Worm (Caenorhabditis elegans) whole organism, L3 larva: Measurements from ENCODE around the gene C27A2.8.

Experiments used
- ZK546.5 ChIP-seq: sonication (generic microtip); optimal IDR thresholded peaks from 2 replicates; lab custom pipeline; 2017; ENCODE audit warnings: missing biosample characterization, missing genetic modification characterization
- aly-2 ChIP-seq: fragments of 150-350 bp; optimal IDR thresholded peaks from 2 replicates; lab custom pipeline; 2014; ENCODE audit warnings: missing biosample characterization, missing genetic modification characterization
- ama-1 ChIP-seq: fragments of 150-350 bp; optimal IDR thresholded peaks from 2 replicates; lab custom pipeline; 2018
- ceh-28 ChIP-seq: fragments of 150-350 bp; optimal IDR thresholded peaks from 2 replicates; lab custom pipeline; 2014; ENCODE audit warnings: missing biosample characterization, missing genetic modification reagents, missing genetic modification characterization
- ceh-82 ChIP-seq: fragments of 150-350 bp; optimal IDR thresholded peaks from 2 replicates; lab custom pipeline; 2014; ENCODE audit warnings: missing biosample characterization, missing genetic modification characterization
- ceh-9 ChIP-seq: sonication (generic microtip); optimal IDR thresholded peaks from 2 replicates; lab custom pipeline; 2018; ENCODE audit warnings: missing biosample characterization, missing genetic modification characterization
- daf-12 ChIP-seq: fragments of 150-350 bp; optimal IDR thresholded peaks from 2 replicates; lab custom pipeline; 2014; ENCODE audit warnings: missing biosample characterization, missing genetic modification reagents, missing genetic modification characterization
- egl-5 ChIP-seq: fragments of 150-350 bp; optimal IDR thresholded peaks from 2 replicates; lab custom pipeline; 2017; ENCODE audit warnings: missing biosample characterization, missing genetic modification reagents, missing genetic modification characterization, inconsistent platforms
- elt-2 ChIP-seq: sonication (generic microtip); optimal IDR thresholded peaks from 2 replicates; lab custom pipeline; 2016; ENCODE audit warnings: missing genetic modification reagents, mild to moderate bottlenecking, missing genetic modification characterization, missing compliant biosample characterization
- fos-1 ChIP-seq: fragments of 150-350 bp; optimal IDR thresholded peaks from 2 replicates; lab custom pipeline; 2014; ENCODE audit warnings: missing biosample characterization, missing genetic modification characterization
- jun-1 ChIP-seq: fragments of 150-350 bp; optimal IDR thresholded peaks from 2 replicates; lab custom pipeline; 2014; ENCODE audit warnings: missing biosample characterization, missing genetic modification reagents, missing genetic modification characterization
- lin-15B ChIP-seq: fragments of 150-350 bp; optimal IDR thresholded peaks from 2 replicates; lab custom pipeline; 2014; ENCODE audit warnings: missing biosample characterization, missing genetic modification characterization
- lin-39 ChIP-seq: fragments of 150-350 bp; optimal IDR thresholded peaks from 2 replicates; lab custom pipeline; 2018; ENCODE audit warnings: missing biosample characterization, missing genetic modification reagents, missing genetic modification characterization
- lsy-12 ChIP-seq: sonication (generic microtip); optimal IDR thresholded peaks from 2 replicates; lab custom pipeline; 2016; ENCODE audit warnings: mild to moderate bottlenecking, missing genetic modification characterization, missing compliant biosample characterization
- mdl-1 ChIP-seq: fragments of 150-350 bp; optimal IDR thresholded peaks from 2 replicates; lab custom pipeline; 2014; ENCODE audit warnings: missing biosample characterization, missing genetic modification characterization
- mml-1 ChIP-seq: fragments of 150-350 bp; sonication (generic microtip); optimal IDR thresholded peaks from 3 replicates; lab custom pipeline; 2014; ENCODE audit warnings: missing biosample characterization, missing genetic modification characterization
- nfya-1 ChIP-seq: sonication (generic microtip); optimal IDR thresholded peaks from 2 replicates; lab custom pipeline; 2017; ENCODE audit warnings: missing genetic modification characterization, mild to moderate bottlenecking, missing compliant biosample characterization, antibody characterized with exemption, moderate library complexity; ENCODE audit not compliant: insufficient read depth
- nhr-11 ChIP-seq: fragments of 150-350 bp; optimal IDR thresholded peaks from 2 replicates; lab custom pipeline; 2014; ENCODE audit warnings: missing biosample characterization, missing genetic modification characterization
- nhr-12 ChIP-seq: fragments of 150-350 bp; optimal IDR thresholded peaks from 2 replicates; lab custom pipeline; 2014; ENCODE audit warnings: missing biosample characterization, missing genetic modification characterization
- nhr-23 ChIP-seq: fragments of 150-350 bp; optimal IDR thresholded peaks from 2 replicates; lab custom pipeline; 2014; ENCODE audit warnings: missing biosample characterization, missing genetic modification reagents, missing genetic modification characterization
- nhr-28 ChIP-seq: fragments of 150-350 bp; optimal IDR thresholded peaks from 2 replicates; lab custom pipeline; 2014; ENCODE audit warnings: missing biosample characterization, missing genetic modification characterization
- nhr-43 ChIP-seq: sonication (generic microtip); optimal IDR thresholded peaks from 2 replicates; lab custom pipeline; 2016; ENCODE audit warnings: mild to moderate bottlenecking, missing genetic modification characterization, missing compliant biosample characterization; ENCODE audit not compliant: poor library complexity, severe bottlenecking
- nhr-67 ChIP-seq: fragments of 150-350 bp; optimal IDR thresholded peaks from 2 replicates; lab custom pipeline; 2014; ENCODE audit warnings: missing biosample characterization, missing genetic modification characterization
- nhr-77 ChIP-seq: fragments of 150-350 bp; optimal IDR thresholded peaks from 2 replicates; lab custom pipeline; 2014; ENCODE audit warnings: missing biosample characterization, missing genetic modification characterization
- pha-4 ChIP-seq: fragments of 150-350 bp; optimal IDR thresholded peaks from 2 replicates; lab custom pipeline; 2014; ENCODE audit warnings: missing biosample characterization, missing genetic modification reagents, missing genetic modification characterization
- pqm-1 ChIP-seq: fragments of 150-350 bp; optimal IDR thresholded peaks from 2 replicates; lab custom pipeline; 2017; ENCODE audit warnings: missing biosample characterization, missing genetic modification characterization, inconsistent platforms
- sea-2 ChIP-seq: fragments of 150-350 bp; sonication (generic microtip); optimal IDR thresholded peaks from 4 replicates; lab custom pipeline; 2014; ENCODE audit warnings: missing biosample characterization, missing genetic modification reagents, missing genetic modification characterization
- skn-1 ChIP-seq: fragments of 150-350 bp; optimal IDR thresholded peaks from 2 replicates; lab custom pipeline; 2014; ENCODE audit warnings: missing biosample characterization, missing genetic modification characterization
- tbx-2 ChIP-seq: sonication (generic microtip); optimal IDR thresholded peaks from 2 replicates; lab custom pipeline; 2016; ENCODE audit warnings: mild to moderate bottlenecking, missing genetic modification characterization, missing compliant biosample characterization
- unc-39 ChIP-seq: sonication (generic microtip); optimal IDR thresholded peaks from 4 replicates; lab custom pipeline; 2017; ENCODE audit warnings: missing biosample characterization, missing genetic modification characterization
- unc-62 ChIP-seq: fragments of 150-350 bp; sonication (generic microtip); optimal IDR thresholded peaks from 4 replicates; lab custom pipeline; 2014; ENCODE audit warnings: missing biosample characterization, missing genetic modification reagents, missing genetic modification characterization
- zag-1 ChIP-seq: fragments of 150-350 bp; optimal IDR thresholded peaks from 2 replicates; lab custom pipeline; 2014; ENCODE audit warnings: missing biosample characterization, missing genetic modification characterization
- ztf-11 ChIP-seq: fragments of 150-350 bp; optimal IDR thresholded peaks from 2 replicates; lab custom pipeline; 2014; ENCODE audit warnings: missing biosample characterization, missing genetic modification characterization
- ztf-4 ChIP-seq: fragments of 150-350 bp; optimal IDR thresholded peaks from 2 replicates; lab custom pipeline; 2014; ENCODE audit warnings: missing biosample characterization, missing genetic modification characterization

The C27A2.8 gene

DNA sequence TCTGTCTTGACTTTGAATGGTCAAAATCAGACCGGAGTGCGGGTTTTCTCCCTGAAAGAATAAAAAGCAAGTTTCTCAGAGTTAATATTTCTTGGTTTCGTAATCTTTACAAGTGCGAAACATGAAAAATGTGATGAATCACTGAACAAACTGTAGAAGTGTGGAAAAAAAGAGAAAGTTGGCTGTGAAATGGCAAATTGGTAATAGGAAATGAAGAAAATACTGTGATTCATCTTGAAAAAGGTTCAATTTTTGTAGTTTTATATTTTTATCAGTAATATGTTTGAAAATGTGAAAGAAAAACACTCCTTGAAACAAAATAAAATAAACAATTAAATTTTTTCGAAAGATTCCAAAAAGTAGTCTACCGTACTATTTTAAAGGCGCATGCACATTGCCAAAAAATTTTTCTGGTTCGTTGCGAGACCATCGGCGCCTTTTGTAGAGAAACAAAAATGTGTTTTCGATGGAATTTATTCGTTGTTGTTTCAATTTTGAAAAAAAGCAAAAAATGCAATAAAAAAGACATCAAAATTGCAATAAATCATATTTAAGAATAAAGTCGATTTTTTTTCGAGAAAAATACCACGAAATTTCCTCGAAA lies 23.9 kb upstream of the C27A2.8 start, which contains the start of gene pld-1:
TSS of gene pld-1 (minus strand) at position 51 of the 604 bp plus-strand sequence.
- TF ChIP-seq egl-5 (tag; lab: Kevin White, UChicago) (no peak), mdl-1 (no peak), lin-39 (tag; lab: Kevin White, UChicago) (no peak), skn-1 (tag; lab: Kevin White, UChicago) (no peak), ZK546.5 (tag; lab: Kevin White, UChicago) (no peak)

DNA sequence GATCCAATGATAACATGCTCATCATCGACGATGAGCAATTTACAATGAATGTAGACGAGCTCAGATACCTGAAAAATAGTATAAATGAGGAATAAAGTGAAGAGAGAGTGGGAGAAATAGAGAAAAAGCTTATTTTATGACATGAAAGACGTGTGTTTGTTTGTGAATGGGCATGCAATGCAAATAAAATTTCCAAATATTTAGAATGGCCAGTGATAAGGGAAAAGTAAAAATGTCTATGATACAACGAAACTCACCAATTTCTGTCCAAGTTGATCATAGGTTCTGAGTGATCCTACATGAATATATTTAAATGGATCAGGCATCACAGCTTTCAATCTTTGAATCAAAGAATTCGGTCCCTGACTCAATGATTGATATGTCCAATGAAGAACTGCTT lies 18.3 kb upstream of the C27A2.8 start:
- no peak for TF ChIP-seq nhr-12 (tag; lab: Kevin White, UChicago)
- TF ChIP-seq aly-2 (tag; lab: Kevin White, UChicago), result no peak
- TF ChIP-seq sea-2, result no peak
- TF ChIP-seq ztf-4, result no peak
- TF ChIP-seq fos-1 (tag; lab: Kevin White, UChicago), result no peak
- TF ChIP-seq nhr-23 (tag; lab: Kevin White, UChicago), result no peak
- no peak for TF ChIP-seq ztf-11
- peak; percentile 52 for TF ChIP-seq pha-4 (tag; lab: Kevin White, UChicago)
- TF ChIP-seq nhr-43 (tag; lab: Kevin White, UChicago), result no peak
- TF ChIP-seq ceh-9 (tag; lab: Kevin White, UChicago), result no peak
- TF ChIP-seq elt-2 (tag; lab: Kevin White, UChicago), result peak; percentile 88
- no peak for TF ChIP-seq ceh-82 (tag; lab: Kevin White, UChicago)
- TF ChIP-seq egl-5 (tag; lab: Kevin White, UChicago), result no peak
- TF ChIP-seq nfya-1 (tag; lab: Kevin White, UChicago), result no peak
- TF ChIP-seq mml-1 (tag; lab: Kevin White, UChicago), result no peak
- no peak for TF ChIP-seq zag-1 (tag; lab: Kevin White, UChicago)
- TF ChIP-seq jun-1 (tag; lab: Kevin White, UChicago), result no peak
- TF ChIP-seq ceh-28 (tag; lab: Kevin White, UChicago), result no peak
- no peak for TF ChIP-seq tbx-2 (tag; lab: Kevin White, UChicago)
- TF ChIP-seq lin-15B, result no peak
- no peak for TF ChIP-seq unc-62
- TF ChIP-seq pqm-1 (tag; lab: Kevin White, UChicago), result peak; percentile 13
- no peak for TF ChIP-seq daf-12 (tag; lab: Kevin White, UChicago)

DNA sequence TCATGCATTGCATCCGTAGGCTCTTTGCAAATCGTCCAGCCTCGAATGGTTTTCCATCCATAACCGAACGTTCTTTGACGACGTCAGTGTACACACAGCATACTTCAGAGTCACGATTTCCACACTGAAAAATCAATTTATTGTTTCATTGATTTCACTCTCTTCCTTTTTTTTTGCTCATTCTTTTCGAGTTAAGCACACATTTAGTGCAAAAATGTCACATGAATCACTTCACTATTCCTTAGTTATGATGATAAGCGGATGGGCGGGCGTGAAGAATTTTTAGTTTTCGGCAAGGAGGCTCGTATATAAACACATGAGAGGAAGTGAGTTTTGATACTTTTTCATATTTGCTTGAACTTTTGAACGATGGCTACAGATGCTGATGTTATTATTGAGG lies 17.6 kb upstream of the C27A2.8 start, which contains the start of gene txt-9:
TSS of gene txt-9 (plus strand) at position 336 of the 400 bp plus-strand sequence.
- TF ChIP-seq ceh-82 (tag; lab: Kevin White, UChicago) (no peak), egl-5 (tag; lab: Kevin White, UChicago) (no peak), elt-2 (tag; lab: Kevin White, UChicago) (peak; percentile 73), nhr-67 (tag; lab: Kevin White, UChicago) (no peak), tbx-2 (tag; lab: Kevin White, UChicago) (no peak)

ce11 chrII:5084225-5084624 lies 16.4 kb upstream of the C27A2.8 start:
- TF ChIP-seq elt-2 (tag; lab: Kevin White, UChicago), result peak; percentile 79
- TF ChIP-seq unc-39 (tag; lab: Kevin White, UChicago), result no peak
- TF ChIP-seq, all 47 proteins: peak for 1

- no peak for TF ChIP-seq ama-1 (lab: Kevin White, UChicago)
- no peak for TF ChIP-seq nhr-11
- no peak for TF ChIP-seq lsy-12 (tag; lab: Kevin White, UChicago)
- TF ChIP-seq nhr-77 (tag; lab: Kevin White, UChicago), result no peak
- no peak for TF ChIP-seq mdl-1
- no peak for TF ChIP-seq nhr-28 (tag; lab: Kevin White, UChicago)
These were observed 15.5 kb upstream of the C27A2.8 start, which contains the start of gene C04G6.4 for ce11 chrII:5083341-5083740. C04G6.4 (minus strand) TSS chrII:5083441.
